Worm (Caenorhabditis elegans) whole organism, L3 larva: Measurements from ENCODE around the gene gadr-2.

Experiments
- ZK546.5 ChIP-seq: sonication (generic microtip); optimal IDR thresholded peaks from 2 replicates; lab custom pipeline; 2017; ENCODE audit warnings: missing biosample characterization, missing genetic modification characterization
- ama-1 ChIP-seq: fragments of 150-350 bp; optimal IDR thresholded peaks from 2 replicates; lab custom pipeline; 2018
- ceh-82 ChIP-seq: fragments of 150-350 bp; optimal IDR thresholded peaks from 2 replicates; lab custom pipeline; 2014; ENCODE audit warnings: missing biosample characterization, missing genetic modification characterization
- fkh-10 ChIP-seq: sonication (generic microtip); optimal IDR thresholded peaks from 2 replicates; lab custom pipeline; 2017; ENCODE audit warnings: missing biosample characterization, missing genetic modification reagents, missing genetic modification characterization
- fos-1 ChIP-seq: fragments of 150-350 bp; optimal IDR thresholded peaks from 2 replicates; lab custom pipeline; 2014; ENCODE audit warnings: missing biosample characterization, missing genetic modification characterization
- hmg-11 ChIP-seq: sonication (generic microtip); optimal IDR thresholded peaks from 2 replicates; lab custom pipeline; 2016; ENCODE audit warnings: missing genetic modification characterization, missing compliant biosample characterization
- mdl-1 ChIP-seq: fragments of 150-350 bp; optimal IDR thresholded peaks from 2 replicates; lab custom pipeline; 2014; ENCODE audit warnings: missing biosample characterization, missing genetic modification characterization
- snpc-4 ChIP-seq: fragments of 150-350 bp; optimal IDR thresholded peaks from 2 replicates; lab custom pipeline; 2014; ENCODE audit warnings: missing biosample characterization, missing genetic modification characterization
- unc-39 ChIP-seq: sonication (generic microtip); optimal IDR thresholded peaks from 4 replicates; lab custom pipeline; 2017; ENCODE audit warnings: missing biosample characterization, missing genetic modification characterization
- unc-62 ChIP-seq: fragments of 150-350 bp; sonication (generic microtip); optimal IDR thresholded peaks from 4 replicates; lab custom pipeline; 2014; ENCODE audit warnings: missing biosample characterization, missing genetic modification reagents, missing genetic modification characterization
- zag-1 ChIP-seq: fragments of 150-350 bp; optimal IDR thresholded peaks from 2 replicates; lab custom pipeline; 2014; ENCODE audit warnings: missing biosample characterization, missing genetic modification characterization
- ztf-11 ChIP-seq: fragments of 150-350 bp; optimal IDR thresholded peaks from 2 replicates; lab custom pipeline; 2014; ENCODE audit warnings: missing biosample characterization, missing genetic modification characterization

DNA sequence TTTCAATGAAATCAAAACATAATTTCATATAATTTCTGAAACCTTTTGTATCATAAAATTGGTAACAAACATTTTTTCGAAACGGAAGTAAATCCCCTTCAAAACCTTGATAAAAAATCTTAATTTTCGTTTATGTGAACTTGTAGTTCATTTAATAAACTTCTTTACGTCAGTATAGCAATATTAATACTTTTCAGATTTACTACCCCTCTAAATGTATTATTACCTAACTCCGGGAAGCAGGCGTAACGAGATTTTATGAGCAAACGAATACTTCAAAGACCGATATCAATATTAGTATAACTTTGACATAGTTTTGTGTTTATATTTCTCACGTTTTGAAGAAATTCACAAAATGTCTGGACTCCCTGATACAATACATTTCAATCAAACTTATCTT is 3.4 kb upstream of the gadr-2 start, which contains the start of gene sru-1:
- TF ChIP-seq fkh-10 (GFP tag; lab: Kevin White, UChicago), result no peak
- no peak for TF ChIP-seq ceh-82 (tag; lab: Kevin White, UChicago)
- TF ChIP-seq zag-1, result no peak
- no peak for TF ChIP-seq fos-1 (tag; lab: Kevin White, UChicago)
- no peak for TF ChIP-seq ZK546.5 (tag; lab: Kevin White, UChicago)
- TF ChIP-seq ztf-11 (tag; lab: Kevin White, UChicago), result no peak
- no peak for TF ChIP-seq snpc-4
- no peak for TF ChIP-seq mdl-1 (tag; lab: Kevin White, UChicago)
- no peak for TF ChIP-seq ama-1 (lab: Kevin White, UChicago)
- TF ChIP-seq unc-62, result no peak
- no peak for TF ChIP-seq unc-39 (tag; lab: Kevin White, UChicago)
- TF ChIP-seq hmg-11 (tag; lab: Kevin White, UChicago), result no peak
